Worm (Caenorhabditis elegans): Measurements from ENCODE around the gene slc-17.5.

Gene slc-17.5

DNA sequence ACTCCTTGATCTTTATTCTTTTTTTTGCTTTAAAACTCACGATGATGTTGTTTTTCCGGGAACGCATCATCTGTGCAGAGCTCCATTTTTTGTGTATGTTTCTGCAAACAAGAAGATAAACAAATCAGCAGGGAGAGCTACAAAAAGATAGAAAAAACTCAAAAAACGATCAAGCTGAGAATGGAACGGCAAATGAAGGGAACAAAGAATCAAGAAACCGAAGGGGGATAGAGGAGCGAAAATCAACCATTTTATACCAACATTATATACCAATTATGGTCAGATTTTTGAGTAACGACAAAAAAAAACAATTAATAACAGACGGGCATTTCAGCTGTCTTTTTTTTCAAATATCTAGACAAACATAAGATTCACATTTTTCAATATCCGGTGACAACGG, at the start of gene slc-17.5:
Gene slc-17.5 (minus strand): TSS at position 101 of the 400 bp plus-strand sequence.
- TF ChIP-seq unc-86 (tag; optimal IDR thresholded peaks at IDR 0.05) = no peak
- no peak for TF ChIP-seq pha-4 (tag; optimal IDR thresholded peaks at IDR 0.05)
- TF ChIP-seq ceh-9 (tag; optimal IDR thresholded peaks at IDR 0.05) = no peak
- no peak for TF ChIP-seq fkh-10 (GFP tag; optimal IDR thresholded peaks at IDR 0.05)
- no peak for TF ChIP-seq ceh-14 (tag; optimal IDR thresholded peaks at IDR 0.05)
- TF ChIP-seq ceh-18 (tag; optimal IDR thresholded peaks at IDR 0.05) = no peak
- TF ChIP-seq pros-1 (tag; optimal IDR thresholded peaks at IDR 0.05) = no peak
- no peak for TF ChIP-seq ceh-34 (tag; optimal IDR thresholded peaks at IDR 0.05)
- no peak for TF ChIP-seq odd-2 (tag; optimal IDR thresholded peaks at IDR 0.05)
- TF ChIP-seq Y22D7AL.16 (tag; optimal IDR thresholded peaks at IDR 0.05) = no peak
- no peak for TF ChIP-seq tbx-7 (tag; optimal IDR thresholded peaks at IDR 0.05)
- TF ChIP-seq ceh-19 (GFP tag; optimal IDR thresholded peaks at IDR 0.05) = no peak
- no peak for TF ChIP-seq fkh-6 (tag; optimal IDR thresholded peaks at IDR 0.05)
- TF ChIP-seq pax-1 (tag; optimal IDR thresholded peaks at IDR 0.05) = no peak

DNA sequence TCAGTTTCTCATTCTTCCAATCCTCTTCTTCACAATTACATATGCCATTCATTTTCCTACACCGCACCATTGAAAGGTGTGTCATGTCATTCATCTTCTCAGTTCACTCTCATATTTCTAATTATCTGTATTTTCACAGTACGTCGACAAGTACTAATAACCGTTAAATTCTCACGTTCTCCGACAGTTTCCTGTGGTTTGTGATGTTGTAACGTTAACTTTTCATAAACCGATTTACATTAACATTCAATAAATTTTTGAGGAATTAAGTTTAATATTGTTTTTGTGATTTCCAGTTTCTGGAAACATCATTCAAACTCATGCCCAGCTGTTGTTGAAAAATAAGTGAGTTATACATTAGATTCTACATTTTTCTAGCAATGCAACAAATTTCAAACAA, 49.7 kb upstream of the slc-17.5 start, which contains the start of gene tmd-2:
Gene tmd-2 (plus strand): TSS at position 301 of the 400 bp plus-strand sequence.
- TF ChIP-seq ceh-19 (GFP tag; optimal IDR thresholded peaks at IDR 0.05) (no peak), ceh-34 (tag; optimal IDR thresholded peaks at IDR 0.05) (no peak), nfya-1 (tag; optimal IDR thresholded peaks at IDR 0.05) (no peak), madf-2 (tag; optimal IDR thresholded peaks at IDR 0.05) (no peak), nhr-11 (tag; optimal IDR thresholded peaks at IDR 0.05) (no peak), fkh-6 (tag; optimal IDR thresholded peaks at IDR 0.05) (no peak), unc-42 (tag; optimal IDR thresholded peaks at IDR 0.05) (no peak), ceh-9 (tag; optimal IDR thresholded peaks at IDR 0.05) (no peak), ahr-1 (tag; optimal IDR thresholded peaks at IDR 0.05) (no peak), sdc-2 (tag; optimal IDR thresholded peaks at IDR 0.05) (no peak), dmd-4 (tag; optimal IDR thresholded peaks at IDR 0.05; ENCODE audit: borderline replicate concordance) (no peak), tbx-7 (tag; optimal IDR thresholded peaks at IDR 0.05) (no peak), ama-1 (optimal IDR thresholded peaks at IDR 0.05) (no peak), sox-2 (GFP tag; IDR thresholded peaks at IDR 0.05) (no peak), hlh-8 (tag; optimal IDR thresholded peaks at IDR 0.05) (no peak), nhr-232 (tag; optimal IDR thresholded peaks at IDR 0.05) (no peak), C08G9.2 (tag; optimal IDR thresholded peaks at IDR 0.05) (no peak), pros-1 (tag; optimal IDR thresholded peaks at IDR 0.05) (no peak), elt-4 (tag; optimal IDR thresholded peaks at IDR 0.05) (no peak)

DNA sequence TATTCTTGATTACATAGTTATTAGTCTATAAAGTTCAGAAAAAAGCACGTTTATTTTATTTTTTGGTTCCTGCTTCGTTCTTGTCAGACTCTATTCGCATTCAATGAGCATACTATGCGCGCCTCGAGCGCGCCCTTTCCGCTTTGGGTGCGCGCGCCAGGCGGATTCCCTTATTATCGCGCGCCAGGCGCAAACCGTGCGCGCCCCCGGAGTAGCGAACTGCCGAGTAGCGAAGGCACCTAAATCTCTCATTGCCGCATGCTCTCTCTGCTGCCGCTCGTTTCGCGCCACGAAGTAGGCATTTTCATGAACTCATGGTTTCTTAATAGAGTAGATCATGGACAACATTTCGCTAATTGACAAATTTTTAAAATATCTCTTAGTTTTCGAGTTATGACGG, 42.4 kb upstream of the slc-17.5 start:
- TF ChIP-seq lim-6 (tag; optimal IDR thresholded peaks at IDR 0.05) = no peak
- TF ChIP-seq hlh-15 (tag; optimal IDR thresholded peaks at IDR 0.05) = no peak
- TF ChIP-seq ets-4 (tag; optimal IDR thresholded peaks at IDR 0.05) = no peak
- TF ChIP-seq ceh-9 (tag; optimal IDR thresholded peaks at IDR 0.05) = no peak
- no peak for TF ChIP-seq pros-1 (tag; optimal IDR thresholded peaks at IDR 0.05)
- TF ChIP-seq sox-4 (tag; optimal IDR thresholded peaks at IDR 0.05) = no peak
- TF ChIP-seq ceh-24 (tag; optimal IDR thresholded peaks at IDR 0.05) = no peak
- TF ChIP-seq ama-1 (optimal IDR thresholded peaks at IDR 0.05) = no peak
- no peak for TF ChIP-seq hlh-13 (GFP tag; optimal IDR thresholded peaks at IDR 0.05)
- TF ChIP-seq fax-1 (tag; optimal IDR thresholded peaks at IDR 0.05) = no peak
- TF ChIP-seq odd-2 (tag; optimal IDR thresholded peaks at IDR 0.05) = no peak
- no peak for TF ChIP-seq ceh-22 (tag; optimal IDR thresholded peaks at IDR 0.05)
- TF ChIP-seq ref-2 (tag; optimal IDR thresholded peaks at IDR 0.05) = no peak

DNA sequence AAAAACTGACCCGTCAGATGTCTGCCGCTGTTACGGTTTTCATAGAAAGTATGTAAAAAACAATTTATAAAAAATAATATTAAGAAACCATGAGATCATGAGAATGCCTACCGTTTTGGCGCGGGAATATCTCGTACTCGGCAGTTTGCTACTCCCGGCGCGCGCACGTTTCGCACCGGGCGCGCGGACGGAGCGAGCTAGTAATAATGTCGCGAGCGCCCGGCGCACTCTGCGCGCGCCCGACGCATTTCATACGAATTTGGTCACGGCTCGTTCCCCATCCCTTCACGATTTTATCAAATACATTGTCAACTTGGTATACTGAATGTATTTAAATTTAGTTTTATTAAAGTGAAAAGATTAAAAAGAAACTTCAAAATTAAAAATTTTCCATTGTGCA, 41.2 kb upstream of the slc-17.5 start:
- no peak for TF ChIP-seq ceh-34 (tag; optimal IDR thresholded peaks at IDR 0.05)
- no peak for TF ChIP-seq hlh-30 (tag; optimal IDR thresholded peaks at IDR 0.05; ENCODE audit: insufficient read depth)
- no peak for TF ChIP-seq rnt-1 (tag; optimal IDR thresholded peaks at IDR 0.05)
- TF ChIP-seq nfya-1 (tag; optimal IDR thresholded peaks at IDR 0.05) = no peak
- TF ChIP-seq ceh-6 (GFP tag; optimal IDR thresholded peaks at IDR 0.05) = no peak
- no peak for TF ChIP-seq elt-4 (tag; optimal IDR thresholded peaks at IDR 0.05)
- no peak for TF ChIP-seq eyg-1 (tag; optimal IDR thresholded peaks at IDR 0.05)
- TF ChIP-seq K02D7.2 (tag; optimal IDR thresholded peaks at IDR 0.05) = no peak
- TF ChIP-seq ceh-48 (tag; optimal IDR thresholded peaks at IDR 0.05) = no peak
- TF ChIP-seq ceh-22 (tag; optimal IDR thresholded peaks at IDR 0.05) = no peak
- no peak for TF ChIP-seq ttx-3 (tag; optimal IDR thresholded peaks at IDR 0.05)
- no peak for TF ChIP-seq sox-2 (GFP tag; IDR thresholded peaks at IDR 0.05)
- TF ChIP-seq ceh-9 (tag; optimal IDR thresholded peaks at IDR 0.05) = no peak
- no peak for TF ChIP-seq ceh-24 (tag; optimal IDR thresholded peaks at IDR 0.05)
- no peak for TF ChIP-seq C08G9.2 (tag; optimal IDR thresholded peaks at IDR 0.05)
- TF ChIP-seq hlh-8 (tag; optimal IDR thresholded peaks at IDR 0.05) = no peak
